Fruit fly (Drosophila melanogaster) whole organism, embryonic: Measurements from ENCODE around the gene CG7101.
A peak's percentile ranks its signal among the peaks of the same experiment; 100 is the strongest.

Experiments used
- BEAF-32 ChIP-seq: fragments of 200-800 bp; sonication (Bioruptor generic); optimal IDR thresholded peaks from 3 replicates; lab custom pipeline; 2017; ENCODE audit warnings: missing biosample characterization, missing genetic modification characterization, mild to moderate bottlenecking, moderate library complexity, missing genetic modification reagents
- Bgb ChIP-seq: fragments of 200-800 bp; sonication (Bioruptor generic); IDR thresholded peaks from 2 replicates; pipeline ENCODE4 v1.3.6; 2022; ENCODE audit warnings: missing biosample characterization, missing genetic modification characterization; ENCODE audit not compliant: partially characterized antibody
- CG10147 ChIP-seq: fragments of 200-800 bp; sonication (Bioruptor generic); optimal IDR thresholded peaks from 2 replicates; lab custom pipeline; 2019; ENCODE audit warnings: missing biosample characterization, mild to moderate bottlenecking, missing genetic modification characterization, moderate library complexity
- CG10543 ChIP-seq: fragments of 200-800 bp; sonication (Bioruptor generic); optimal IDR thresholded peaks from 3 replicates; lab custom pipeline; 2017; ENCODE audit warnings: missing biosample characterization, mild to moderate bottlenecking, missing genetic modification characterization, moderate library complexity
- CG11560 ChIP-seq: fragments of 200-800 bp; sonication (Bioruptor generic); IDR thresholded peaks from 3 replicates; pipeline ENCODE4 v1.3.6; 2022; ENCODE audit warnings: missing biosample characterization, missing genetic modification characterization
- CG12299 ChIP-seq: fragments of 200-800 bp; sonication (Bioruptor generic); optimal IDR thresholded peaks from 2 replicates; lab custom pipeline; 2018; ENCODE audit warnings: missing biosample characterization, mild to moderate bottlenecking, missing genetic modification characterization
- CG13624 ChIP-seq: fragments of 200-800 bp; sonication (Bioruptor generic); optimal IDR thresholded peaks from 2 replicates; lab custom pipeline; 2016; ENCODE audit warnings: missing biosample characterization, missing genetic modification characterization
- CG13894 ChIP-seq: fragments of 200-800 bp; sonication (Bioruptor generic); optimal IDR thresholded peaks from 3 replicates; lab custom pipeline; 2018; ENCODE audit warnings: missing biosample characterization, mild to moderate bottlenecking, missing genetic modification characterization, moderate library complexity
- CG15601 ChIP-seq: fragments of 200-800 bp; sonication (Bioruptor generic); optimal IDR thresholded peaks from 3 replicates; lab custom pipeline; 2019; ENCODE audit warnings: missing biosample characterization, mild to moderate bottlenecking, missing genetic modification characterization, moderate library complexity
- CG16813 ChIP-seq: fragments of 200-800 bp; sonication (Bioruptor generic); IDR thresholded peaks from 3 replicates; pipeline ENCODE4 v1.3.6; 2022; ENCODE audit warnings: missing biosample characterization, missing genetic modification characterization; ENCODE audit not compliant: partially characterized antibody
- CG17328 ChIP-seq: fragments of 200-800 bp; sonication (Bioruptor generic); IDR thresholded peaks from 2 replicates; pipeline ENCODE4 v1.3.6; 2022; ENCODE audit warnings: missing biosample characterization, missing genetic modification characterization
- CG17829 ChIP-seq: fragments of 200-800 bp; optimal IDR thresholded peaks from 2 replicates; lab custom pipeline; 2019; ENCODE audit warnings: missing biosample characterization, mild to moderate bottlenecking, missing genetic modification characterization, moderate library complexity
- CG2116 ChIP-seq: fragments of 200-800 bp; sonication (Bioruptor generic); optimal IDR thresholded peaks from 3 replicates; lab custom pipeline; 2018; ENCODE audit warnings: missing biosample characterization, mild to moderate bottlenecking, missing genetic modification characterization
- CG2199 ChIP-seq: fragments of 200-800 bp; sonication (Bioruptor generic); IDR thresholded peaks from 3 replicates; pipeline ENCODE4 v1.3.6; 2022; ENCODE audit warnings: missing biosample characterization, missing genetic modification characterization
- CG31388 ChIP-seq: fragments of 200-800 bp; sonication (Bioruptor generic); optimal IDR thresholded peaks from 2 replicates; lab custom pipeline; 2016; ENCODE audit warnings: missing biosample characterization, missing genetic modification characterization
- CG3163 ChIP-seq: fragments of 200-800 bp; sonication (Bioruptor generic); optimal IDR thresholded peaks from 3 replicates; lab custom pipeline; 2016; ENCODE audit warnings: missing biosample characterization, missing genetic modification characterization
- CG34422 ChIP-seq: fragments of 200-800 bp; sonication (Bioruptor generic); IDR thresholded peaks from 3 replicates; pipeline ENCODE4 v1.3.6; 2022; ENCODE audit warnings: missing biosample characterization, missing genetic modification characterization
- Camta ChIP-seq: fragments of 200-800 bp; sonication (Bioruptor generic); optimal IDR thresholded peaks from 2 replicates; lab custom pipeline; 2016; ENCODE audit warnings: missing biosample characterization, missing genetic modification characterization
- CrebB ChIP-seq: fragments of 200-800 bp; sonication (Bioruptor generic); optimal IDR thresholded peaks from 3 replicates; lab custom pipeline; 2018; ENCODE audit warnings: missing biosample characterization, mild to moderate bottlenecking, missing genetic modification characterization
- Deaf1 ChIP-seq: fragments of 200-800 bp; optimal IDR thresholded peaks from 3 replicates; lab custom pipeline; 2019; ENCODE audit warnings: missing biosample characterization, mild to moderate bottlenecking, missing genetic modification characterization, moderate library complexity
- E2f2 ChIP-seq: fragments of 200-800 bp; sonication (Bioruptor generic); IDR thresholded peaks from 2 replicates; pipeline ENCODE4 v1.3.6; 2022; ENCODE audit warnings: missing biosample characterization, missing genetic modification characterization
- Fer3 ChIP-seq: fragments of 200-800 bp; sonication (Bioruptor generic); optimal IDR thresholded peaks from 2 replicates; lab custom pipeline; 2018; ENCODE audit warnings: missing biosample characterization, mild to moderate bottlenecking, missing genetic modification characterization, moderate library complexity
- HLH4C ChIP-seq: fragments of 200-800 bp; sonication (Bioruptor generic); IDR thresholded peaks from 3 replicates; pipeline ENCODE4 v1.3.6; 2022; ENCODE audit warnings: missing biosample characterization, missing genetic modification characterization; ENCODE audit not compliant: partially characterized antibody
- HmgD ChIP-seq: fragments of 200-800 bp; sonication (Bioruptor generic); optimal IDR thresholded peaks from 3 replicates; lab custom pipeline; 2016; ENCODE audit warnings: missing biosample characterization, missing genetic modification characterization
- Jarid2 ChIP-seq: fragments of 200-800 bp; sonication (Bioruptor generic); optimal IDR thresholded peaks from 3 replicates; lab custom pipeline; 2017; ENCODE audit warnings: mild to moderate bottlenecking, missing biosample characterization, missing genetic modification reagents, missing genetic modification characterization
- Max ChIP-seq: fragments of 200-800 bp; sonication (Bioruptor generic); optimal IDR thresholded peaks from 2 replicates; lab custom pipeline; 2016; ENCODE audit warnings: missing biosample characterization, mild to moderate bottlenecking, missing genetic modification characterization
- Med ChIP-seq: fragments of 200-800 bp; sonication (Bioruptor generic); peaks from one replicate; lab custom pipeline; 2016; ENCODE audit warnings: missing biosample characterization, missing genetic modification characterization, mild to moderate bottlenecking, inconsistent platforms, moderate library complexity
- Sin3A ChIP-seq: fragments of >200 bp; optimal IDR thresholded peaks from 2 replicates; lab custom pipeline; 2018
- Stat92E ChIP-seq, 3 experiments: fragments of >200 bp in 2 of 3; fragments of 200-800 bp in 1 of 3; sonication (Bioruptor generic) in 1 of 3; optimal IDR thresholded peaks; 2 replicates each; lab custom pipeline; 2017 to 2019; ENCODE audit warnings: missing biosample characterization in 3 of 3, missing genetic modification characterization in 3 of 3, mild to moderate bottlenecking in 1 of 3, moderate library complexity in 1 of 3
- YL-1 ChIP-seq: fragments of 200-800 bp; sonication (Bioruptor generic); optimal IDR thresholded peaks from 3 replicates; lab custom pipeline; 2017; ENCODE audit warnings: missing biosample characterization, mild to moderate bottlenecking, missing genetic modification characterization
- amos ChIP-seq: fragments of 200-800 bp; sonication (Bioruptor generic); IDR thresholded peaks from 2 replicates; pipeline ENCODE4 v1.3.6; 2022; ENCODE audit warnings: missing biosample characterization, missing genetic modification characterization; ENCODE audit not compliant: partially characterized antibody
- ci ChIP-seq: fragments of 200-800 bp; sonication (Bioruptor generic); IDR thresholded peaks from 3 replicates; pipeline ENCODE4 v1.3.6; 2022; ENCODE audit warnings: missing biosample characterization, missing genetic modification characterization
- dan ChIP-seq: fragments of 200-800 bp; sonication (Bioruptor generic); IDR thresholded peaks from 2 replicates; pipeline ENCODE4 v1.3.6; 2022; ENCODE audit warnings: missing biosample characterization, missing genetic modification characterization
- dmrt11E ChIP-seq: fragments of 200-800 bp; sonication (Bioruptor generic); optimal IDR thresholded peaks from 3 replicates; lab custom pipeline; 2018; ENCODE audit warnings: missing biosample characterization, mild to moderate bottlenecking, missing genetic modification characterization, moderate library complexity
- her ChIP-seq: fragments of 200-800 bp; sonication (Bioruptor generic); optimal IDR thresholded peaks from 2 replicates; lab custom pipeline; 2016; ENCODE audit warnings: missing biosample characterization, missing genetic modification characterization
- knrl ChIP-seq: fragments of 200-800 bp; sonication (Bioruptor generic); IDR thresholded peaks from 3 replicates; pipeline ENCODE4 v1.3.6; 2022; ENCODE audit warnings: missing biosample characterization, missing genetic modification characterization; ENCODE audit not compliant: partially characterized antibody
- lilli ChIP-seq: fragments of 200-800 bp; sonication (Bioruptor generic); optimal IDR thresholded peaks from 3 replicates; lab custom pipeline; 2016; ENCODE audit warnings: missing biosample characterization, missing genetic modification characterization
- mam ChIP-seq: fragments of 200-800 bp; sonication (Bioruptor generic); optimal IDR thresholded peaks from 3 replicates; lab custom pipeline; 2016; ENCODE audit warnings: missing biosample characterization, missing genetic modification characterization
- nmo ChIP-seq: fragments of 200-800 bp; sonication (Bioruptor generic); optimal IDR thresholded peaks from 2 replicates; lab custom pipeline; 2018; ENCODE audit warnings: missing biosample characterization, mild to moderate bottlenecking, missing genetic modification characterization, moderate library complexity
- oc ChIP-seq: fragments of 200-800 bp; sonication (Bioruptor generic); optimal IDR thresholded peaks from 2 replicates; lab custom pipeline; 2018; ENCODE audit warnings: missing biosample characterization, mild to moderate bottlenecking, missing genetic modification characterization, moderate library complexity
- pb ChIP-seq: fragments of 200-800 bp; sonication (Bioruptor generic); optimal IDR thresholded peaks from 3 replicates; lab custom pipeline; 2016; ENCODE audit warnings: missing biosample characterization, missing genetic modification characterization
- scrt ChIP-seq: fragments of 200-800 bp; sonication (Bioruptor generic); optimal IDR thresholded peaks from 2 replicates; lab custom pipeline; 2018; ENCODE audit warnings: missing biosample characterization, mild to moderate bottlenecking, missing genetic modification characterization, moderate library complexity
- sob ChIP-seq: fragments of 200-800 bp; sonication (Bioruptor generic); IDR thresholded peaks from 2 replicates; pipeline ENCODE4 v1.3.6; 2022; ENCODE audit warnings: missing biosample characterization, missing genetic modification characterization
- ssp ChIP-seq: fragments of 200-800 bp; sonication (Bioruptor generic); IDR thresholded peaks from 2 replicates; pipeline ENCODE4 v1.3.6; 2022; ENCODE audit warnings: missing biosample characterization, missing genetic modification characterization
- sug ChIP-seq: fragments of 200-800 bp; optimal IDR thresholded peaks from 2 replicates; lab custom pipeline; 2019; ENCODE audit warnings: missing biosample characterization, mild to moderate bottlenecking, missing genetic modification characterization, moderate library complexity
- unpg ChIP-seq: fragments of 200-800 bp; sonication (Bioruptor generic); optimal IDR thresholded peaks from 3 replicates; lab custom pipeline; 2018; ENCODE audit warnings: missing biosample characterization, mild to moderate bottlenecking, missing genetic modification characterization, moderate library complexity
- wek ChIP-seq: fragments of 200-800 bp; sonication (Bioruptor generic); optimal IDR thresholded peaks from 3 replicates; lab custom pipeline; 2018; ENCODE audit warnings: missing biosample characterization, mild to moderate bottlenecking, missing genetic modification characterization, moderate library complexity
- yki ChIP-seq: fragments of >200 bp; optimal IDR thresholded peaks from 3 replicates; lab custom pipeline; 2018
- zf30C ChIP-seq: fragments of 200-800 bp; sonication (Bioruptor generic); optimal IDR thresholded peaks from 3 replicates; lab custom pipeline; 2018; ENCODE audit warnings: missing biosample characterization, mild to moderate bottlenecking, missing genetic modification characterization

CG7101 gene

dm6 chrX:18863748-18864482 lies 33.5 kb downstream of the CG7101 start, which contains the start of the genes CG7326 and Dora (continued):
- TF ChIP-seq Bgb (peak; percentile 96), wek (GFP tag; lab: Kevin White, UChicago) (peak; percentile 41), CG15601 (tag; lab: Kevin White, UChicago) (peak; percentile 1), CG2116 (GFP tag; lab: Kevin White, UChicago) (peak; percentile 81), Med (GFP tag; lab: Kevin White, UChicago) (peak; percentile 64), HmgD (GFP tag; lab: Kevin White, UChicago) (peak; percentile 16), E2f2 (peak; percentile 55), dan (GFP tag; lab: Robert Waterston, UW) (no peak), unpg (GFP tag; lab: Kevin White, UChicago) (peak; percentile 1), BEAF-32 (GFP tag; lab: Kevin White, UChicago) (peak; percentile 92), sug (tag; lab: Kevin White, UChicago) (peak; percentile 3), CG13894 (peak; percentile 35), oc (tag; lab: Kevin White, UChicago) (no peak), ci (peak; percentile 54; the same call in 2 of the 3 replicates), pb (GFP tag; lab: Kevin White, UChicago) (no peak), Jarid2 (peak; percentile 29), CG31388 (no peak), Max (GFP tag; lab: Kevin White, UChicago) (peak; percentile 26), CG2199 (GFP tag; lab: Robert Waterston, UW) (no peak), Fer3 (peak; percentile 3), lilli (GFP tag; lab: Kevin White, UChicago) (no peak), YL-1 (GFP tag; lab: Kevin White, UChicago) (peak; percentile 85), CG10147 (no peak), CG12299 (tag; lab: Kevin White, UChicago) (peak; percentile 16), Sin3A (lab: Kevin White, UChicago) (peak; percentile 50), HLH4C (peak; percentile 94), CG17328 (GFP tag; lab: Robert Waterston, UW) (no peak), ssp (GFP tag; lab: Robert Waterston, UW) (peak; percentile 50), CrebB (tag; lab: Kevin White, UChicago) (no peak), scrt (peak; percentile 25), amos (GFP tag; lab: Robert Waterston, UW) (peak; percentile 93), CG34422 (peak; percentile 67; the same call in 1 of the 3 replicates), CG17829 (tag; lab: Kevin White, UChicago) (peak; percentile 43), nmo (GFP tag; lab: Kevin White, UChicago) (peak; percentile 15), sob (GFP tag; lab: Robert Waterston, UW) (peak; percentile 26; the same call in 1 of the 2 replicates), CG10543 (peak; percentile 42), knrl (peak; percentile 86), CG13624 (GFP tag; lab: Kevin White, UChicago) (peak; percentile 37), dmrt11E (peak; percentile 15), CG11560 (tag; lab: Robert Waterston, UW) (peak; percentile 99), Stat92E (GFP tag; optimal IDR thresholded peaks at IDR 0.05; lab: Kevin White, UChicago) (peak in 1 of 3 experiments; percentile 31), Deaf1 (peak; percentile 48), yki (lab: Kevin White, UChicago) (no peak), her (GFP tag; lab: Kevin White, UChicago) (peak; percentile 20), CG3163 (GFP tag; lab: Kevin White, UChicago) (peak; percentile 20), CG16813 (GFP tag; lab: Robert Waterston, UW) (peak; percentile 90), Camta (no peak), mam (GFP tag; lab: Kevin White, UChicago) (no peak), zf30C (GFP tag; lab: Kevin White, UChicago) (no peak)
